Fruit fly (Drosophila melanogaster): Measurements from ENCODE around the gene Npc2e.
A peak's percentile ranks its signal among the peaks of the same experiment; 100 is the strongest.

Gene Npc2e

DNA sequence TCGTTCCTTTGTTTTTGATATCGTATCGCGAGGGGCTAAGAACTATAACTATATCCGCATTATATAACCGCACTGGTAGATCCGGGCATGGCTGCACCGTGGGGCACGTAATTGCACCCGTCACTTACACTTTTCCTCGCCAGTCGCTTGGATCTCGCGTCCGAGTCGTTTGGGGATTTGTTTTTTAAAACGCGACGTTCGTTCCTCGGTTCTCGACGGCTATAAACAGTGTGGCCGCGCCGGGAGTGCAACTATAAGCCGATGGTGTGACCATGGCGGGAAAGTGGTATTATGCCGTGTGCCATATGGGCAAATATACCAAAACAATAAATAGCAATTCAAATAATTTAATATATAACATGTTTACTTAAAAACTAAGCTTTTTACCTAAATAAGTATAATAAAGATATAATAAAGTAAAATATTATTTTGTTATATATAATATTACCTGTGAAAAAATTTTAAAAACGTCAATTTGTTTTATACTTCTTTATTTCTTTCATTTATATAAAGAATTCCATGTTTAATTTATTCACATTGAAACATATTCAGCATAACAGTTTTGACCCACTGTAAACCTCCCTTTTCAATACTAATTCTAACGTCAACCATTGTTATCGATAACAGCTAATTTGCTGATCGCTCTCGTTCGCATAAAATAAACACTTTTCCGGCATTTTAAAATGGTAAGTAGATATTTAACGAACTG is 10.3 kb upstream of the Npc2e start, which contains the start of the genes Mical and CG3909 (continued):
- peak; percentile 76; the same call in 1 of the 2 replicates for TF ChIP-seq CG32767 (GFP tag; IDR thresholded peaks at IDR 0.05)
- TF ChIP-seq sisA (GFP tag; IDR thresholded peaks at IDR 0.05): peak; percentile 80
- TF ChIP-seq hth (optimal IDR thresholded peaks at IDR 0.05): no peak
- no peak for TF ChIP-seq TFAM (GFP tag; optimal IDR thresholded peaks at IDR 0.05)
- TF ChIP-seq Gsc (GFP tag; IDR thresholded peaks at IDR 0.05): no peak
- TF ChIP-seq z (GFP tag; IDR thresholded peaks at IDR 0.05): no peak
- no peak for TF ChIP-seq Camta (GFP tag; optimal IDR thresholded peaks at IDR 0.05)
- TF ChIP-seq CG10462 (GFP tag; optimal IDR thresholded peaks at IDR 0.05): peak; percentile 59
- no peak for TF ChIP-seq CkIIα-i1 (GFP tag; IDR thresholded peaks at IDR 0.05)
- TF ChIP-seq CG14860 (GFP tag; IDR thresholded peaks at IDR 0.05; ENCODE audit: partially characterized antibody): peak; percentile 41; the same call in 2 of the 3 replicates
- peak; percentile 41 for TF ChIP-seq CG8281 (tag; optimal IDR thresholded peaks at IDR 0.05)
- no peak for TF ChIP-seq cad (GFP tag; optimal IDR thresholded peaks at IDR 0.05)
- TF ChIP-seq Nf-YC (tag; optimal IDR thresholded peaks at IDR 0.05): peak; percentile 86
- TF ChIP-seq CG14667 (GFP tag; IDR thresholded peaks at IDR 0.05): peak; percentile 89
- TF ChIP-seq CG43689 (GFP tag; IDR thresholded peaks at IDR 0.05): peak; percentile 84
- TF ChIP-seq Oaz (GFP tag; IDR thresholded peaks at IDR 0.05): peak; percentile 76
- peak; percentile 91 for TF ChIP-seq nmo (GFP tag; optimal IDR thresholded peaks at IDR 0.05)
- TF ChIP-seq CG12659 (GFP tag; optimal IDR thresholded peaks at IDR 0.05): peak; percentile 93
- peak; percentile 85 for TF ChIP-seq trem (tag; optimal IDR thresholded peaks at IDR 0.05)
- peak; percentile 58 for TF ChIP-seq slou (GFP tag; optimal IDR thresholded peaks at IDR 0.05)
- TF ChIP-seq CG12744 (GFP tag; optimal IDR thresholded peaks at IDR 0.05): no peak
- peak; percentile 69 for TF ChIP-seq caup (GFP tag; optimal IDR thresholded peaks at IDR 0.05; ENCODE audit: severe bottlenecking)
- TF ChIP-seq CG10147 (GFP tag; optimal IDR thresholded peaks at IDR 0.05): peak; percentile 65
- TF ChIP-seq CG13775 (GFP tag; optimal IDR thresholded peaks at IDR 0.05): peak; percentile 80
- peak; percentile 22 for TF ChIP-seq Atf-2 (GFP tag; optimal IDR thresholded peaks at IDR 0.05)
- TF ChIP-seq CG11560 (tag; IDR thresholded peaks at IDR 0.05): peak; percentile 45; the same call in 1 of the 3 replicates
- TF ChIP-seq kay (GFP tag; optimal IDR thresholded peaks at IDR 0.05): peak; percentile 75
- no peak for TF ChIP-seq Atf3 (GFP tag; optimal IDR thresholded peaks at IDR 0.05)
- TF ChIP-seq rib (GFP tag; IDR thresholded peaks at IDR 0.05): peak; percentile 57; the same call in 1 of the 2 replicates
- TF ChIP-seq Rx (GFP tag; IDR thresholded peaks at IDR 0.05): peak; percentile 58; the same call in 1 of the 2 replicates
- peak; percentile 41 for TF ChIP-seq Lhr (GFP tag; optimal IDR thresholded peaks at IDR 0.05)
- peak; percentile 6 for TF ChIP-seq CG3838 (GFP tag; optimal IDR thresholded peaks at IDR 0.05)
- TF ChIP-seq D19B (GFP tag; optimal IDR thresholded peaks at IDR 0.05): peak; percentile 45
- TF ChIP-seq CG10274 (GFP tag; optimal IDR thresholded peaks at IDR 0.05): no peak
- TF ChIP-seq amos (GFP tag; IDR thresholded peaks at IDR 0.05; ENCODE audit: partially characterized antibody): peak; percentile 42; the same call in 1 of the 2 replicates
- TF ChIP-seq zfh1 (GFP tag; IDR thresholded peaks at IDR 0.05): peak; percentile 89
- TF ChIP-seq vfl (GFP tag; optimal IDR thresholded peaks at IDR 0.05): peak; percentile 28
- TF ChIP-seq Hey (tag; optimal IDR thresholded peaks at IDR 0.05): no peak
- TF ChIP-seq Nf-YB (GFP tag; optimal IDR thresholded peaks at IDR 0.05): peak; percentile 70
- TF ChIP-seq tll (GFP tag; optimal IDR thresholded peaks at IDR 0.05): peak in 1 of 2 experiments; percentile 12
- TF ChIP-seq ac (GFP tag; optimal IDR thresholded peaks at IDR 0.05): no peak
- TF ChIP-seq ato (GFP tag; IDR thresholded peaks at IDR 0.05; ENCODE audit: partially characterized antibody): peak; percentile 70
- TF ChIP-seq stwl (tag; optimal IDR thresholded peaks at IDR 0.05): peak; percentile 61
- peak; percentile 88 for TF ChIP-seq Ada2b (GFP tag; IDR thresholded peaks at IDR 0.05)
- peak; percentile 67 for TF ChIP-seq CG5953 (GFP tag; IDR thresholded peaks at IDR 0.05)
- TF ChIP-seq Sox100B (GFP tag; optimal IDR thresholded peaks at IDR 0.05): peak; percentile 83
- peak; percentile 82 for TF ChIP-seq Chrac-16 (GFP tag; optimal IDR thresholded peaks at IDR 0.05)
- peak; percentile 84 for TF ChIP-seq ken (GFP tag; IDR thresholded peaks at IDR 0.05)
- peak; percentile 86 for TF ChIP-seq CG17328 (GFP tag; IDR thresholded peaks at IDR 0.05)
- no peak for TF ChIP-seq zf30C (GFP tag; optimal IDR thresholded peaks at IDR 0.05)
